Worm (Caenorhabditis elegans): ENCODE data around the gene ZK971.1.

- TF ChIP-seq med-1 (GFP tag; optimal IDR thresholded peaks at IDR 0.05; ENCODE audit: insufficient read depth) (no peak), ztf-29 (GFP tag; IDR thresholded peaks at IDR 0.05) (no peak)
Observed at ce11 chrII:10317007-10317406, 37.5 kb upstream of the ZK971.1 start, which contains the start of gene M02G9.4.

Measured in whole organism, midembryonic.